Worm (Caenorhabditis elegans): Measurements from ENCODE around the gene sax-7.

Gene sax-7

ce11 chrIV:8086552-8086951 is 24.1 kb downstream of the sax-7 start, which contains the start of gene nsy-7:
nsy-7 (minus strand) TSS chrIV:8086652.
- no peak for TF ChIP-seq tag-97 (GFP tag; IDR thresholded peaks at IDR 0.05)
- no peak for TF ChIP-seq hmg-1.1 (GFP tag; IDR thresholded peaks at IDR 0.05)
- no peak for TF ChIP-seq arid-1 (GFP tag; conservative IDR thresholded peaks at IDR 0.05)
- TF ChIP-seq nhr-102 (tag; optimal IDR thresholded peaks at IDR 0.05) = no peak
- TF ChIP-seq daf-12 (tag; optimal IDR thresholded peaks at IDR 0.05) = no peak
- TF ChIP-seq pha-4 (GFP tag; IDR thresholded peaks at IDR 0.05) = no peak
- no peak for TF ChIP-seq pha-4 (tag; optimal IDR thresholded peaks at IDR 0.05)
- TF ChIP-seq zip-11 (GFP tag; IDR thresholded peaks at IDR 0.05) = no peak
- no peak for TF ChIP-seq lin-29 (GFP tag; IDR thresholded peaks at IDR 0.05)

ce11 chrIV:8091539-8091938 is 29.1 kb downstream of the sax-7 start:
- TF ChIP-seq dve-1 (tag; optimal IDR thresholded peaks at IDR 0.05; ENCODE audit: insufficient read depth) (no peak), hmg-1.1 (GFP tag; IDR thresholded peaks at IDR 0.05) (peak; percentile 23; the same call in 1 of the 2 replicates), cey-2 (tag; optimal IDR thresholded peaks at IDR 0.05; ENCODE audit: borderline replicate concordance, insufficient read depth) (no peak), daf-12 (tag; optimal IDR thresholded peaks at IDR 0.05) (no peak)

ce11 chrIV:8096375-8096774 is 33.9 kb downstream of the sax-7 start:
- TF ChIP-seq nhr-42 (GFP tag; IDR thresholded peaks at IDR 0.05) (no peak), mep-1 (tag; optimal IDR thresholded peaks at IDR 0.05) (no peak), ztf-11 (tag; optimal IDR thresholded peaks at IDR 0.05) (no peak), daf-8 (GFP tag; IDR thresholded peaks at IDR 0.05) (no peak)

ce11 chrIV:8099601-8100000 is 37.1 kb downstream of the sax-7 start, which contains the start of gene Y42H9AR.2:
Y42H9AR.2 (plus strand) TSS chrIV:8099901.
- TF ChIP-seq daf-8 (GFP tag; IDR thresholded peaks at IDR 0.05) (no peak), snpc-1.2 (GFP tag; IDR thresholded peaks at IDR 0.05) (no peak), unc-62 (GFP tag; optimal IDR thresholded peaks at IDR 0.05 in 1 of 2) (no peak), unc-62 (tag; optimal IDR thresholded peaks at IDR 0.05) (no peak), zip-2 (tag; optimal IDR thresholded peaks at IDR 0.05) (no peak), F26F4.8 (GFP tag; conservative IDR thresholded peaks at IDR 0.05) (no peak)

ce11 chrIV:8102231-8102630 is 39.8 kb downstream of the sax-7 start, which contains the start of gene Y42H9AR.5:
Y42H9AR.5 (plus strand) TSS chrIV:8102531.
- no peak for TF ChIP-seq dmd-9 (GFP tag; IDR thresholded peaks at IDR 0.05)
- TF ChIP-seq attf-4 (tag; optimal IDR thresholded peaks at IDR 0.05) = no peak
- no peak for TF ChIP-seq spr-3 (GFP tag; optimal IDR thresholded peaks at IDR 0.05)
- peak in 1 of 2 experiments; percentile 9 for TF ChIP-seq mdl-1 (tag; optimal IDR thresholded peaks at IDR 0.05)
- peak; percentile 12 for TF ChIP-seq aha-1 (tag)
- no peak for TF ChIP-seq nhr-111 (GFP tag; optimal IDR thresholded peaks at IDR 0.05)
- TF ChIP-seq fos-1 (tag; optimal IDR thresholded peaks at IDR 0.05) = no peak

ce11 chrIV:8103196-8103595 is 40.7 kb downstream of the sax-7 start:
- TF ChIP-seq unc-62 (GFP tag; optimal IDR thresholded peaks at IDR 0.05 in 1 of 2) (peak in 1 of 2 experiments; percentile 81), unc-62 (tag; optimal IDR thresholded peaks at IDR 0.05) (no peak), dmd-6 (GFP tag; IDR thresholded peaks at IDR 0.05) (peak; percentile 59; the same call in 1 of the 2 replicates), mxl-3 (GFP tag; optimal IDR thresholded peaks at IDR 0.05) (peak; percentile 73), nhr-48 (tag; optimal IDR thresholded peaks at IDR 0.05) (peak; percentile 9), hlh-30 (tag; optimal IDR thresholded peaks at IDR 0.05; ENCODE audit: insufficient read depth) (no peak), unc-39 (tag; optimal IDR thresholded peaks at IDR 0.05) (no peak), daf-8 (GFP tag; IDR thresholded peaks at IDR 0.05) (no peak)
